Fruit fly (Drosophila melanogaster) whole organism, wandering third instar larva: ENCODE results near the gene Nos.
A peak's percentile ranks its signal among the peaks of the same experiment; 100 is the strongest.

Experiments used
- CG9705 ChIP-seq: fragments of 200-800 bp; sonication (Bioruptor generic); optimal IDR thresholded peaks from 2 replicates; lab custom pipeline; 2018; ENCODE audit warnings: missing biosample characterization, mild to moderate bottlenecking, missing genetic modification characterization
- CrebA ChIP-seq: fragments of 200-800 bp; sonication (Bioruptor generic); optimal IDR thresholded peaks from 2 replicates; lab custom pipeline; 2016; ENCODE audit warnings: missing biosample characterization, mild to moderate bottlenecking, missing genetic modification characterization, borderline replicate concordance
- Dfd ChIP-seq: fragments of >200 bp; optimal IDR thresholded peaks from 2 replicates; lab custom pipeline; 2017; ENCODE audit warnings: missing biosample characterization, missing genetic modification characterization
- Dif ChIP-seq: fragments of 200-275, 200-300 bp; sonication (Bioruptor generic); optimal IDR thresholded peaks from 2 replicates; lab custom pipeline; 2018; ENCODE audit warnings: missing biosample characterization, missing genetic modification characterization; ENCODE audit not compliant: partially characterized antibody
- GATAd ChIP-seq: sonication (Bioruptor generic); optimal IDR thresholded peaks from 2 replicates; lab custom pipeline; 2016; ENCODE audit warnings: missing biosample characterization, missing genetic modification characterization
- HLH106 ChIP-seq: fragments of 200-800 bp; optimal IDR thresholded peaks from 3 replicates; lab custom pipeline; 2019; ENCODE audit warnings: missing biosample characterization, mild to moderate bottlenecking, missing genetic modification characterization, moderate library complexity
- Hnf4 ChIP-seq: fragments of 200-800 bp; sonication (Bioruptor generic); optimal IDR thresholded peaks from 2 replicates; lab custom pipeline; 2016; ENCODE audit warnings: missing biosample characterization, mild to moderate bottlenecking, missing genetic modification characterization
- Hr78 ChIP-seq: fragments of >200 bp; optimal IDR thresholded peaks from 2 replicates; lab custom pipeline; 2017; ENCODE audit warnings: missing biosample characterization, missing genetic modification characterization
- Hr83 ChIP-seq: fragments of 200-300 bp; sonication (Bioruptor generic); optimal IDR thresholded peaks from 2 replicates; lab custom pipeline; 2016; ENCODE audit warnings: missing biosample characterization, mild to moderate bottlenecking, missing genetic modification characterization, moderate library complexity; ENCODE audit not compliant: poor library complexity, severe bottlenecking
- Jra ChIP-seq: sonication (Bioruptor generic); optimal IDR thresholded peaks from 2 replicates; lab custom pipeline; 2016; ENCODE audit warnings: missing biosample characterization, missing genetic modification characterization
- Mio ChIP-seq: sonication (Bioruptor generic); optimal IDR thresholded peaks from 2 replicates; lab custom pipeline; 2016; ENCODE audit warnings: missing biosample characterization, missing genetic modification characterization
- Myc ChIP-seq: fragments of >200 bp; optimal IDR thresholded peaks from 2 replicates; lab custom pipeline; 2017
- N ChIP-seq: fragments of >200 bp; optimal IDR thresholded peaks from 2 replicates; lab custom pipeline; 2018; ENCODE audit warnings: missing biosample characterization, missing external identifiers, missing genetic modification characterization
- OdsH ChIP-seq: fragments of 200-800 bp; sonication (Bioruptor generic); optimal IDR thresholded peaks from 2 replicates; lab custom pipeline; 2016; ENCODE audit warnings: missing biosample characterization, mild to moderate bottlenecking, missing genetic modification characterization
- Rel ChIP-seq, 2 experiments: fragments of 200-800 bp; sonication (Bioruptor generic) in 1 of 2; optimal IDR thresholded peaks; 2 replicates in 1 of 2; 3 replicates in 1 of 2; lab custom pipeline; 2016 to 2019; ENCODE audit warnings: mild to moderate bottlenecking in 2 of 2, missing biosample characterization in 2 of 2, missing genetic modification characterization in 2 of 2, moderate library complexity in 1 of 2
- Sp1 ChIP-seq: fragments of 200-800 bp; sonication (Bioruptor generic); optimal IDR thresholded peaks from 3 replicates; lab custom pipeline; 2019; ENCODE audit warnings: missing biosample characterization, mild to moderate bottlenecking, missing genetic modification characterization, moderate library complexity
- Vsx2 ChIP-seq: fragments of 200-300, 225-300 bp; sonication (Bioruptor generic); optimal IDR thresholded peaks from 2 replicates; lab custom pipeline; 2018; ENCODE audit warnings: missing biosample characterization, missing genetic modification characterization; ENCODE audit not compliant: partially characterized antibody
- br ChIP-seq: fragments of 200-800 bp; sonication (Bioruptor generic); optimal IDR thresholded peaks from 2 replicates; lab custom pipeline; 2016; ENCODE audit warnings: missing biosample characterization, missing genetic modification characterization
- dl ChIP-seq, 2 experiments: fragments of 175-275, 200-275 bp in 1 of 2; fragments of 200-275 bp in 1 of 2; sonication (Bioruptor generic); optimal IDR thresholded peaks; lab custom pipeline; 2018; ENCODE audit warnings: mild to moderate bottlenecking in 2 of 2, missing biosample characterization in 2 of 2, missing genetic modification characterization in 2 of 2, moderate library complexity in 2 of 2; ENCODE audit not compliant: partially characterized antibody in 2 of 2, insufficient read depth in 1 of 2
- dmrt93B ChIP-seq: fragments of 200-800 bp; sonication (Bioruptor generic); optimal IDR thresholded peaks from 2 replicates; lab custom pipeline; 2018; ENCODE audit warnings: missing biosample characterization, mild to moderate bottlenecking, missing genetic modification characterization
- dsf ChIP-seq: sonication (Bioruptor generic); optimal IDR thresholded peaks from 2 replicates; lab custom pipeline; 2016; ENCODE audit warnings: missing biosample characterization, missing genetic modification characterization, borderline replicate concordance
- ey ChIP-seq: fragments of 200-800 bp; sonication (Bioruptor generic); optimal IDR thresholded peaks from 2 replicates; lab custom pipeline; 2016; ENCODE audit warnings: missing biosample characterization, missing genetic modification characterization
- foxo ChIP-seq, 2 experiments: fragments of 200-800 bp; sonication (Bioruptor generic); optimal IDR thresholded peaks; 2 replicates in 1 of 2; 3 replicates in 1 of 2; lab custom pipeline; 2016 to 2017; ENCODE audit warnings: missing biosample characterization in 2 of 2, missing genetic modification characterization in 2 of 2
- fru ChIP-seq: fragments of 200-800 bp; sonication (Bioruptor generic); optimal IDR thresholded peaks from 3 replicates; lab custom pipeline; 2016; ENCODE audit warnings: missing biosample characterization, mild to moderate bottlenecking, missing genetic modification characterization
- pan ChIP-seq: fragments of >200 bp; optimal IDR thresholded peaks from 2 replicates; lab custom pipeline; 2017
- psq ChIP-seq: fragments of 200-800 bp; sonication (Bioruptor generic); optimal IDR thresholded peaks from 3 replicates; lab custom pipeline; 2017; ENCODE audit warnings: missing biosample characterization, mild to moderate bottlenecking, missing genetic modification characterization, moderate library complexity
- sage ChIP-seq: fragments of 200-800 bp; sonication (Bioruptor generic); optimal IDR thresholded peaks from 2 replicates; lab custom pipeline; 2016; ENCODE audit warnings: missing biosample characterization, mild to moderate bottlenecking, missing genetic modification characterization
- sv ChIP-seq: fragments of 200-800 bp; sonication (Bioruptor generic); optimal IDR thresholded peaks from 3 replicates; lab custom pipeline; 2016; ENCODE audit warnings: missing biosample characterization, missing genetic modification characterization
- tai ChIP-seq: sonication (Bioruptor generic); optimal IDR thresholded peaks from 2 replicates; lab custom pipeline; 2016; ENCODE audit warnings: missing biosample characterization, missing genetic modification characterization
- usp ChIP-seq: fragments of >200 bp; optimal IDR thresholded peaks from 2 replicates; lab custom pipeline; 2017; ENCODE audit warnings: missing biosample characterization, missing genetic modification characterization
- woc ChIP-seq: sonication (Bioruptor generic); optimal IDR thresholded peaks from 2 replicates; lab custom pipeline; 2016; ENCODE audit warnings: missing biosample characterization, mild to moderate bottlenecking, missing genetic modification characterization

Gene Nos

DNA sequence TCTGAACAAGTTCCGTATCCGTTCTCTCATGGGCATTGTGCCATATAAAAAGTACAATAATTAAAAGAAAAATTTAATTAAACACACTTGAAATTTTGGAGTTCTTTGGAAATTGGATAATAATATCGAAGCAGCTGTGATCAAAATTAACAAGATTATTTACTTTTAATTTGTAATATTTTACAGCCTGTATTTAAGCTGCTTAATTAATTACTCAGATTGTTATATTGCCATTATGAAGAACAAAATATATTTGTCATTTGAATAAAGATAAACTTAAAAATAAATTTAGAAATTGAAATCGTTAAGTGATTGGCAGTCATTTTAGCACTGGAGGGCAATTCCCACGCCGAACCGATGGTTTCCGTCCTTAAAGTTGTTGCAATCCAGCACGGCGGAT, 8.3 kb upstream of the Nos start, which contains the start of the genes CG17139 and CG17140:
CG17139 (minus strand) TSS at position 101 of the 400 bp plus-strand sequence.
CG17140 (minus strand) TSS at position 101 of the 400 bp plus-strand sequence.
- TF ChIP-seq tai (no peak), Hr78 (no peak), Hr83 (no peak), sv (GFP tag; lab: Kevin White, UChicago) (no peak), pan (lab: Kevin White, UChicago) (no peak), dmrt93B (GFP tag; lab: Kevin White, UChicago) (no peak), GATAd (GFP tag; lab: Kevin White, UChicago) (no peak), woc (GFP tag; lab: Kevin White, UChicago) (no peak), CG9705 (GFP tag; lab: Kevin White, UChicago) (no peak), foxo (GFP tag; optimal IDR thresholded peaks at IDR 0.05; lab: Kevin White, UChicago) (no peak), Dfd (GFP tag; lab: Kevin White, UChicago) (no peak), Myc (lab: Kevin White, UChicago) (no peak), OdsH (no peak), psq (GFP tag; lab: Kevin White, UChicago) (no peak), CrebA (GFP tag; lab: Kevin White, UChicago) (no peak), Sp1 (GFP tag; lab: Kevin White, UChicago) (no peak)

DNA sequence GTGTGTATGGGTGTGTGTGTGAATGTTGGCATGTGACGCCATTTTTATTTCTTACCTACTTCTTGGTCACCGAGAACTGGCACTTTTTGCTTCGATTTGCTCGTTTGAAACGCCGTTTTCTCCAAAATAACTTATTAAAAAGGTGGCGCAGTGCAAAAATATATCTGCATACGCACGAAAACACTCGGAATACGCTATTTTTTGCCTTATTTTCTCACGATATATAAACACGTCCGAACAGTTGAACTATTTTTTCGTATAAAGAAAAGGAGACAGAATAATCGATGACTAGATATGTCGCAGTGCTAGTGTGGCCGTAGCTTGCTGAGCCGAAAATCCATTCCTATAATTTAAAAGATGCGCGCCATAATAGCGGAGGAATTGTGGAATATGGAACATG, 5.0 kb upstream of the Nos start, which contains the start of gene CG6700:
CG6700 (minus strand) TSS at position 272 of the 400 bp plus-strand sequence.
- TF ChIP-seq Rel (GFP tag; optimal IDR thresholded peaks at IDR 0.05; lab: Kevin White, UChicago) (no peak), Rel (tag; optimal IDR thresholded peaks at IDR 0.05; lab: Kevin White, UChicago) (no peak), Jra (no peak), OdsH (peak; percentile 22), woc (GFP tag; lab: Kevin White, UChicago) (no peak), psq (GFP tag; lab: Kevin White, UChicago) (peak; percentile 43), Myc (lab: Kevin White, UChicago) (no peak)

DNA sequence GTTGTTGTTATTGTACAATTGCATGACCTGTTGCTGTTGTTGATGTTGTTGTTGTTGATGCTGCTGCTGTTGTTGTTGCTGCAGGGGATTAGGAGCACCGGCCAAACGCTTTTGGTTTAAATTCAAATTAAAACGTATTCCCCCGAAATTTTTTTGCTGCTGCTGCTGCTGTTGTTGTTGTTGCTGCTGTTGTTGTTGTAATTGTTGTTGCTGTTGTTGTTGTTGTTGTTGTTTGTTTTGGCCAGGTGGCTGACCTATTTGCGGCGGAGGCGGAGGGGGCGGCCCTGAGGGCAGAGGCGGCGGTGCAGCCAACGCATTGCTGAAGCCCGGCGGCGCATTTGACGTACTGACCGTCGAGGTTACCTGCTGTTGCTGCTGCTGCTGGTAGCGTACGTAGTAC, 4.3 kb upstream of the Nos start:
- no peak for TF ChIP-seq Sp1 (GFP tag; lab: Kevin White, UChicago)
- no peak for TF ChIP-seq br (GFP tag; lab: Kevin White, UChicago)
- TF ChIP-seq Mio (GFP tag; lab: Kevin White, UChicago), result no peak
- no peak for TF ChIP-seq Myc (lab: Kevin White, UChicago)
- TF ChIP-seq fru (GFP tag; lab: Kevin White, UChicago), result no peak
- TF ChIP-seq usp (GFP tag; lab: Kevin White, UChicago), result no peak
- no peak for TF ChIP-seq Hnf4
- no peak for TF ChIP-seq ey (GFP tag; lab: Kevin White, UChicago)

DNA sequence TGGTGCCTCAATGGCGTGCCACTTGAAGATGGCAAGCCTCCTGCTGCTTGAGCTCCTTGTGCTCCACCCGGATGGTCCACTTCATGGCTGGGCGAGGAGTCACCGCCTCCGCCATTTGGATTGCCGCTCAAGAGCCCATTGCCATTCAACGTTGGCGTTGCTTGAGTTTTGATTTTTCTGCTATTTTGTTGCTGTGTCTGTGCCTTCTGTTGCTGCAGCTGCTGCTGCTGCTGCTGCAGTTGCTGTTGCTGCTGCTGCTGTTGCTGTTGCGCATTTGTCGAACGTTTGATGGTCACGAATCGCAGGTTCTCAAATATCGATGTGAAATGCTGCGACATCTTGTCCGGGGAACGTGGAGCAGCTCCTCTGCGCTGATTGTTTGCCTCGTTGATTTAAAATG, 5.7 kb downstream of the Nos start:
- TF ChIP-seq Dif (GFP tag; lab: Kevin White, UChicago), result no peak
- TF ChIP-seq foxo (GFP tag; optimal IDR thresholded peaks at IDR 0.05; lab: Kevin White, UChicago), result no peak
- TF ChIP-seq sage, result no peak
- peak; percentile 72 for TF ChIP-seq Dfd (GFP tag; lab: Kevin White, UChicago)
- TF ChIP-seq fru (GFP tag; lab: Kevin White, UChicago), result no peak

DNA sequence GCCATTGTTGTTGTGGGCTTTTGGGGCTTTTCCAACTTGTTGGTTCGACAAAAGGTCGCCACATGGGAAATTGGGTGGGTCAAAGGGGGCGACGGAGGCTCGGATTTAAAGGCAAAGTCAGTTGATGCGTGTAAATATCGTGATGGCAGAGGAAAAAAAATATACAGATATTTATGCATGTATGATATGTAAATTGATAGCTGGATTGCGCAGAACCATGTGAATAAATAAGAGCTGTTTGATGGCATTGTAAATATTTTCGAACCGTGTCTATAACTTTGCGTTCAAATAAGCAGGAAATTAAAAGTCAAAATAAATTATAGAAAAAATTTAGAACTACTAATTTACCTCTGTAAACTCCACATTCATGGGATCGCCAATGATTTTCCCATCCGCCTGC, 14.7 kb downstream of the Nos start:
- TF ChIP-seq Vsx2 (GFP tag; lab: Kevin White, UChicago), result no peak
- TF ChIP-seq psq (GFP tag; lab: Kevin White, UChicago), result no peak
- TF ChIP-seq Hr83, result no peak
- no peak for TF ChIP-seq dl (GFP tag; optimal IDR thresholded peaks at IDR 0.05; lab: Kevin White, UChicago; ENCODE audit: insufficient read depth in 1 of 2, partially characterized antibody in 2 of 2)
- no peak for TF ChIP-seq sage

DNA sequence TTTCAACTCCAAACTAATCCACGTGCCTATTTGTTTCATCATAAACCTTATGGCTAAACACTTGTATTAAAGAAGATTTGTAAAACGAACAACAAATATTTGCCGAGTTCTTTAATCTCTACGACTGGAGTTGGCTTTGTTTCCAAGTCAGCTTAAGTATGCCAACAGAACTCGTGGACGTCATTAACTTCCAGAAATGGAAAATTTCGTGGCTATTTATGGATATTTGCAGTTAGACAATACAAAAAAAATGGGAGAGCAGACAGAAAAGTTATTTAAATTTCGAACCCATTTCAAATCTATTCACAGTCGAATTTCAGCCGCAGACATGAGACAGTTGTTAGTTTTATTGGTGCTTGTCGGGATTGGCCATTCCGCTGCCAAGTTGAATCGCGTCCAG, 16.9 kb downstream of the Nos start, which contains the start of gene CG17134:
CG17134 (plus strand) TSS at position 301 of the 400 bp plus-strand sequence.
- TF ChIP-seq N (no peak), HLH106 (tag; lab: Kevin White, UChicago) (no peak), dmrt93B (GFP tag; lab: Kevin White, UChicago) (no peak), Hr78 (no peak), Dfd (GFP tag; lab: Kevin White, UChicago) (no peak), Dif (GFP tag; lab: Kevin White, UChicago) (no peak), foxo (GFP tag; optimal IDR thresholded peaks at IDR 0.05; lab: Kevin White, UChicago) (no peak), sv (GFP tag; lab: Kevin White, UChicago) (no peak), GATAd (GFP tag; lab: Kevin White, UChicago) (no peak), Mio (GFP tag; lab: Kevin White, UChicago) (no peak), CG9705 (GFP tag; lab: Kevin White, UChicago) (no peak), dsf (GFP tag; lab: Kevin White, UChicago) (no peak)
